Fruit fly (Drosophila melanogaster) S2 (cell line): Measurements from ENCODE around the gene CG9903.

Experiments used
- CG8478 ChIP-seq: fragments of >200 bp; optimal IDR thresholded peaks from 2 replicates; lab custom pipeline; 2018
- CTCF ChIP-seq, 2 experiments: fragments of >200 bp; optimal IDR thresholded peaks; 2 replicates each; lab custom pipeline; 2018

DNA sequence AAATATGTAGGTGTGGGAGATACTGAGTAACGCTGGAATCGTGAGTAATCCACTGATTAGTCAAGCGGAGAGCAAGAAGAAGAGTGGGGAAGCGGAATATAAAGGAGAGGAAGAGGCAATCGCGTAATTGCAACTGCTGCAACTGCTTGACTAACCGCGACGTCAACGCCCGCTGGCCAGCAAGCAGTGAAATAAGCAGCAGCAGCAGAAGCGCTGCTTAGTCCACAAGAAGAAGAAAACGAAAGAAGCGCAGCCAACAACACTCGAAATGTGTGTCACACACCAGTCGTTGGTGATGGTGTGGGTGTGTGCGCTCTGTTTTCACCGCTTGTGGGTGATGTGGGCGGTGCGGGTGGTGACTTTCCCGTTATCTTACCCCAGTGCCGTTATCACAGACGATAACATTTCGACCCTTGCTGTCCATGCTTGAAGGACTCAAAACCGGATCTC, 12.3 kb upstream of the CG9903 start:
- no peak for TF ChIP-seq CG8478 (lab: Kevin White, UChicago)
- TF ChIP-seq CTCF (optimal IDR thresholded peaks at IDR 0.05; lab: Kevin White, UChicago), result peak; percentile 37 to 41
